Worm (Caenorhabditis elegans) whole organism, L4/young adult: ENCODE results near the gene hpo-26.

Source experiments
- dao-5 ChIP-seq: sonication (generic microtip); optimal IDR thresholded peaks from 2 replicates; lab custom pipeline; 2016; ENCODE audit warnings: missing genotype, missing genetic modification characterization, moderate library complexity, missing compliant biosample characterization
- him-1 ChIP-seq: sonication (generic microtip); optimal IDR thresholded peaks from 2 replicates; lab custom pipeline; 2016; ENCODE audit warnings: missing genotype, missing genetic modification reagents, missing genetic modification characterization, missing compliant biosample characterization

- TF ChIP-seq dao-5 (tag; lab: Kevin White, UChicago) (no peak), him-1 (tag; lab: Kevin White, UChicago) (no peak)
Measured at ce11 chrV:6493821-6494220, 39.0 kb downstream of the hpo-26 start, which contains the start of gene cpt-6.
